Fruit fly (Drosophila melanogaster) whole organism, embryonic: ENCODE data around the gene lectin-37Db.

Source experiments
- Aef1 ChIP-seq: fragments of 200-800 bp; sonication (Bioruptor generic); IDR thresholded peaks from 3 replicates; pipeline ENCODE4 v1.3.6; 2022; ENCODE audit warnings: missing biosample characterization, missing genetic modification characterization
- Bteb2 ChIP-seq: fragments of 200-800 bp; sonication (Bioruptor generic); optimal IDR thresholded peaks from 2 replicates; lab custom pipeline; 2016; ENCODE audit warnings: missing biosample characterization, missing genetic modification characterization
- CG11456 ChIP-seq: fragments of 200-800 bp; sonication (Bioruptor generic); IDR thresholded peaks from 3 replicates; pipeline ENCODE4 v1.3.6; 2022; ENCODE audit warnings: missing biosample characterization, missing genetic modification characterization
- CG11695 ChIP-seq: fragments of 200-800 bp; sonication (Bioruptor generic); IDR thresholded peaks from 3 replicates; pipeline ENCODE4 v1.3.6; 2022; ENCODE audit warnings: missing biosample characterization, missing genetic modification characterization
- CG1529 ChIP-seq: fragments of 200-800 bp; sonication (Bioruptor generic); optimal IDR thresholded peaks from 3 replicates; lab custom pipeline; 2018; ENCODE audit warnings: missing biosample characterization, missing genetic modification characterization
- CG18476 ChIP-seq: fragments of 200-800 bp; sonication (Bioruptor generic); optimal IDR thresholded peaks from 2 replicates; lab custom pipeline; 2016; ENCODE audit warnings: missing biosample characterization, mild to moderate bottlenecking, missing genetic modification characterization
- CG18619 ChIP-seq: fragments of 200-800 bp; sonication (Bioruptor generic); optimal IDR thresholded peaks from 3 replicates; lab custom pipeline; 2017; ENCODE audit warnings: missing biosample characterization, mild to moderate bottlenecking, missing genetic modification characterization
- CG2875 ChIP-seq: fragments of 200-800 bp; sonication (Bioruptor generic); optimal IDR thresholded peaks from 2 replicates; lab custom pipeline; 2017; ENCODE audit warnings: missing biosample characterization, mild to moderate bottlenecking, missing genetic modification characterization, missing genetic modification reagents
- CG2889 ChIP-seq: fragments of 200-800 bp; sonication (Bioruptor generic); IDR thresholded peaks from 3 replicates; pipeline ENCODE4 v1.3.6; 2022; ENCODE audit warnings: missing biosample characterization, missing genetic modification characterization
- CG30020 ChIP-seq: fragments of 200-800 bp; optimal IDR thresholded peaks from 2 replicates; lab custom pipeline; 2019; ENCODE audit warnings: missing biosample characterization, mild to moderate bottlenecking, missing genetic modification characterization, moderate library complexity
- CG30403 ChIP-seq: fragments of 200-800 bp; sonication (Bioruptor generic); optimal IDR thresholded peaks from 3 replicates; lab custom pipeline; 2016; ENCODE audit warnings: missing biosample characterization, missing genetic modification characterization
- CG3407 ChIP-seq: fragments of 200-800 bp; sonication (Bioruptor generic); optimal IDR thresholded peaks from 2 replicates; lab custom pipeline; 2018; ENCODE audit warnings: missing biosample characterization, mild to moderate bottlenecking, missing genetic modification characterization
- CG3838 ChIP-seq: fragments of 200-800 bp; sonication (Bioruptor generic); optimal IDR thresholded peaks from 3 replicates; lab custom pipeline; 2016; ENCODE audit warnings: missing biosample characterization, missing genetic modification characterization
- CG4730 ChIP-seq: fragments of 200-800 bp; sonication (Bioruptor generic); IDR thresholded peaks from 2 replicates; pipeline ENCODE4 v1.3.6; 2022; ENCODE audit warnings: missing biosample characterization, missing genetic modification characterization
- CG8290 ChIP-seq, 3 experiments: fragments of 200-800 bp; sonication (Bioruptor generic); optimal IDR thresholded peaks; 2 replicates each; lab custom pipeline; 2016 to 2019; ENCODE audit warnings: missing biosample characterization in 3 of 3, missing genetic modification characterization in 3 of 3, mild to moderate bottlenecking in 2 of 3, moderate library complexity in 1 of 3
- D ChIP-seq, 2 experiments: fragments of 200-800 bp in 1 of 2; fragments of >200 bp in 1 of 2; sonication (Bioruptor generic) in 1 of 2; optimal IDR thresholded peaks; 2 replicates in 1 of 2; 3 replicates in 1 of 2; lab custom pipeline; 2017; ENCODE audit warnings: mild to moderate bottlenecking in 1 of 2, missing biosample characterization in 1 of 2, missing genetic modification characterization in 1 of 2, missing genetic modification reagents in 1 of 2
- Dbx ChIP-seq: fragments of 200-800 bp; sonication (Bioruptor generic); IDR thresholded peaks from 3 replicates; pipeline ENCODE4 v1.3.6; 2022; ENCODE audit warnings: missing biosample characterization, missing genetic modification characterization
- Dp ChIP-seq: fragments of 200-800 bp; sonication (Bioruptor generic); optimal IDR thresholded peaks from 2 replicates; lab custom pipeline; 2018; ENCODE audit warnings: missing biosample characterization, mild to moderate bottlenecking, missing genetic modification characterization, moderate library complexity
- E2f2 ChIP-seq: fragments of 200-800 bp; sonication (Bioruptor generic); IDR thresholded peaks from 2 replicates; pipeline ENCODE4 v1.3.6; 2022; ENCODE audit warnings: missing biosample characterization, missing genetic modification characterization
- Eip74EF ChIP-seq, 2 experiments: fragments of 200-800 bp in 1 of 2; fragments of >200 bp in 1 of 2; sonication (Bioruptor generic) in 1 of 2; optimal IDR thresholded peaks; 2 replicates each; lab custom pipeline; 2017 to 2019; ENCODE audit warnings: missing biosample characterization in 2 of 2, missing genetic modification characterization in 2 of 2, mild to moderate bottlenecking in 1 of 2, moderate library complexity in 1 of 2
- Gug ChIP-seq: fragments of 200-800 bp; sonication (Bioruptor generic); IDR thresholded peaks from 4 replicates; pipeline ENCODE4 v1.3.6; 2022; ENCODE audit warnings: missing biosample characterization, missing genetic modification characterization
- H15 ChIP-seq: fragments of 200-800 bp; sonication (Bioruptor generic); IDR thresholded peaks from 3 replicates; pipeline ENCODE4 v1.3.6; 2022; ENCODE audit warnings: missing biosample characterization, missing genetic modification characterization
- Hmr ChIP-seq: fragments of 200-800 bp; sonication (Bioruptor generic); optimal IDR thresholded peaks from 3 replicates; lab custom pipeline; 2017; ENCODE audit warnings: mild to moderate bottlenecking, missing biosample characterization, missing genetic modification reagents, missing genetic modification characterization
- Lpt ChIP-seq: fragments of >200 bp; optimal IDR thresholded peaks from 2 replicates; lab custom pipeline; 2018; ENCODE audit warnings: missing biosample characterization, missing genetic modification characterization
- Mad ChIP-seq: fragments of 200-800 bp; sonication (Bioruptor generic); optimal IDR thresholded peaks from 2 replicates; lab custom pipeline; 2016; ENCODE audit warnings: missing biosample characterization, missing genetic modification characterization
- Med ChIP-seq: fragments of 200-800 bp; sonication (Bioruptor generic); peaks from one replicate; lab custom pipeline; 2016; ENCODE audit warnings: missing biosample characterization, missing genetic modification characterization, mild to moderate bottlenecking, inconsistent platforms, moderate library complexity
- NC2α ChIP-seq: fragments of 200-800 bp; sonication (Bioruptor generic); optimal IDR thresholded peaks from 2 replicates; lab custom pipeline; 2016; ENCODE audit warnings: missing biosample characterization, missing genetic modification characterization
- Nf-YC ChIP-seq: fragments of 200-800 bp; optimal IDR thresholded peaks from 3 replicates; lab custom pipeline; 2019; ENCODE audit warnings: missing biosample characterization, mild to moderate bottlenecking, missing genetic modification characterization, moderate library complexity
- Pdp1 ChIP-seq, 2 experiments: fragments of 200-800 bp; sonication (Bioruptor generic); optimal IDR thresholded peaks; 3 replicates each; lab custom pipeline; 2016; ENCODE audit warnings: missing biosample characterization in 2 of 2, missing genetic modification characterization in 2 of 2, mild to moderate bottlenecking in 1 of 2, moderate library complexity in 1 of 2
- Rfx ChIP-seq: fragments of 200-800 bp; sonication (Bioruptor generic); IDR thresholded peaks from 2 replicates; pipeline ENCODE4 v1.3.6; 2022; ENCODE audit warnings: missing biosample characterization, missing genetic modification characterization
- Stat92E ChIP-seq, 3 experiments: fragments of >200 bp in 2 of 3; fragments of 200-800 bp in 1 of 3; sonication (Bioruptor generic) in 1 of 3; optimal IDR thresholded peaks; 2 replicates each; lab custom pipeline; 2017 to 2019; ENCODE audit warnings: missing biosample characterization in 3 of 3, missing genetic modification characterization in 3 of 3, mild to moderate bottlenecking in 1 of 3, moderate library complexity in 1 of 3
- Taf1 ChIP-seq: fragments of 200-800 bp; sonication (Bioruptor generic); IDR thresholded peaks from 2 replicates; pipeline ENCODE4 v1.3.6; 2022; ENCODE audit warnings: missing biosample characterization, missing genetic modification characterization
- bowl ChIP-seq: fragments of 200-800 bp; sonication (Bioruptor generic); IDR thresholded peaks from 2 replicates; pipeline ENCODE4 v1.3.6; 2022; ENCODE audit warnings: missing biosample characterization, missing genetic modification characterization
- cad ChIP-seq: fragments of >200 bp; optimal IDR thresholded peaks from 2 replicates; lab custom pipeline; 2017; ENCODE audit warnings: missing biosample characterization, missing genetic modification characterization
- ci ChIP-seq: fragments of 200-800 bp; sonication (Bioruptor generic); IDR thresholded peaks from 3 replicates; pipeline ENCODE4 v1.3.6; 2022; ENCODE audit warnings: missing biosample characterization, missing genetic modification characterization
- da ChIP-seq: fragments of 200-800 bp; sonication (Bioruptor generic); optimal IDR thresholded peaks from 2 replicates; lab custom pipeline; 2016; ENCODE audit warnings: missing biosample characterization, missing genetic modification characterization
- dimm ChIP-seq: fragments of 200-800 bp; sonication (Bioruptor generic); IDR thresholded peaks from 2 replicates; pipeline ENCODE4 v1.3.6; 2022; ENCODE audit warnings: missing biosample characterization, missing genetic modification characterization
- emc ChIP-seq: fragments of 200-800 bp; sonication (Bioruptor generic); optimal IDR thresholded peaks from 2 replicates; lab custom pipeline; 2016; ENCODE audit warnings: missing biosample characterization, missing genetic modification characterization
- gce ChIP-seq: fragments of 200-800 bp; sonication (Bioruptor generic); IDR thresholded peaks from 3 replicates; pipeline ENCODE4 v1.3.6; 2022; ENCODE audit warnings: missing biosample characterization, missing genetic modification characterization
- hkb ChIP-seq, 2 experiments: fragments of 200-800 bp in 1 of 2; fragments of >200 bp in 1 of 2; sonication (Bioruptor generic) in 1 of 2; IDR thresholded peaks in 1 of 2; optimal IDR thresholded peaks in 1 of 2; 2 replicates each; pipeline versions ENCODE4 v1.3.6 to Lab custom; 2017 to 2022; ENCODE audit warnings: missing biosample characterization in 1 of 2, missing genetic modification characterization in 1 of 2
- hth ChIP-seq: fragments of >200 bp; optimal IDR thresholded peaks from 2 replicates; lab custom pipeline; 2017; ENCODE audit warnings: inconsistent platforms
- insv ChIP-seq, 2 experiments: fragments of 200-800 bp; sonication (Bioruptor generic); optimal IDR thresholded peaks; 3 replicates each; lab custom pipeline; 2016 to 2018; ENCODE audit warnings: missing biosample characterization in 2 of 2, missing genetic modification characterization in 2 of 2
- lilli ChIP-seq: fragments of 200-800 bp; sonication (Bioruptor generic); optimal IDR thresholded peaks from 3 replicates; lab custom pipeline; 2016; ENCODE audit warnings: missing biosample characterization, missing genetic modification characterization
- lmd ChIP-seq: fragments of 200-800 bp; sonication (Bioruptor generic); IDR thresholded peaks from 2 replicates; pipeline ENCODE4 v1.3.6; 2022; ENCODE audit warnings: missing biosample characterization, missing genetic modification characterization
- phol ChIP-seq: fragments of 200-800 bp; sonication (Bioruptor generic); optimal IDR thresholded peaks from 3 replicates; lab custom pipeline; 2018; ENCODE audit warnings: missing biosample characterization, mild to moderate bottlenecking, missing genetic modification characterization, moderate library complexity
- psq ChIP-seq: fragments of 200-800 bp; sonication (Bioruptor generic); optimal IDR thresholded peaks from 2 replicates; lab custom pipeline; 2017; ENCODE audit warnings: missing biosample characterization, missing genetic modification characterization
- repo ChIP-seq: fragments of 200-800 bp; sonication (Bioruptor generic); optimal IDR thresholded peaks from 2 replicates; lab custom pipeline; 2016; ENCODE audit warnings: missing biosample characterization, missing genetic modification characterization
- sug ChIP-seq: fragments of 200-800 bp; optimal IDR thresholded peaks from 2 replicates; lab custom pipeline; 2019; ENCODE audit warnings: missing biosample characterization, mild to moderate bottlenecking, missing genetic modification characterization, moderate library complexity
- tin ChIP-seq: fragments of 200-800 bp; sonication (Bioruptor generic); optimal IDR thresholded peaks from 3 replicates; lab custom pipeline; 2016; ENCODE audit warnings: missing biosample characterization, missing genetic modification characterization

lectin-37Db gene

DNA sequence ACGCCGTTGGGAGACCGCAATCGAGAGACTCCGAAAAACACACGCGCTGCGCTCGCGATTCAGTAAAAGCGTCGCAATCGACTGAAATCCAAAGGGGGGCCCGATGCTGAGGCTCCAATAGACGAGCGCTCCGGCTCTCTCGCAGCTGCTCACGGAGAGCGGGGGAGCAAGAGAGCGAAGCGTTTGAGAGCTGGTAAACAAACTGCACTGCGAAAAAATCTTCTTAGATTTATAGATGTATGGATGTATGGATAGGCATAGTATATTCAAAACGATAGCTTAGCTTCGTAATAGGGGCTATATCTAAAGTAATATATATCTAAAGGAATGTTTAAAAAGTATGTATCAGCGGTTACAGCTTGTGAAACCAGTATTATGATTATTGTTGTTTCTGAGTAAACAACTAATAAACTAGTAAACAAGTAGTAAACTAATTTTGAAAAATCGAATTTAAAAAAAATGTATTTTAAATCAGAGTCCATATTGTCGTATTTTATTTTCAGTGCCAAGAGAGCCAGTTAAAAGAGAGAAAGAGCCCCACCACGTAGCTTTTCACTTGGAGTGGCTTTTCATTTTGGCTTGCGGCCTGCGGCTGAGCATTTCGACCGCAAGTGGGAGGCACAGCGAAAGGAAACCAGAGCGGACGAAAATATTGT lies 4.7 kb downstream of the lectin-37Db start, which contains the start of the genes Alp12 and CG13085 (continued):
- TF ChIP-seq CG11695 (GFP tag; lab: Robert Waterston, UW) (peak; percentile 98), Stat92E (GFP tag; optimal IDR thresholded peaks at IDR 0.05; lab: Kevin White, UChicago) (peak in 1 of 3 experiments; percentile 93), Rfx (GFP tag; lab: Robert Waterston, UW) (peak; percentile 95), CG3407 (GFP tag; lab: Kevin White, UChicago) (peak; percentile 96), Dbx (peak; percentile 96), Aef1 (peak; percentile 93), Gug (GFP tag; lab: Robert Waterston, UW) (peak; percentile 91), CG18476 (GFP tag; lab: Kevin White, UChicago) (peak; percentile 96), gce (GFP tag; lab: Robert Waterston, UW) (no peak; the same call in 1 of the 3 replicates), CG11456 (GFP tag; lab: Robert Waterston, UW) (peak; percentile 90), D (optimal IDR thresholded peaks at IDR 0.05; lab: Kevin White, UChicago) (no peak), D (GFP tag; optimal IDR thresholded peaks at IDR 0.05; lab: Kevin White, UChicago) (peak; percentile 98), Nf-YC (tag; lab: Kevin White, UChicago) (peak; percentile 95), CG8290 (GFP tag; optimal IDR thresholded peaks at IDR 0.05; lab: Kevin White, UChicago) (peak; percentile 95), CG8290 (tag; optimal IDR thresholded peaks at IDR 0.05; lab: Kevin White, UChicago) (peak; percentile 86 to 88), E2f2 (GFP tag; lab: Robert Waterston, UW) (peak; percentile 85), Bteb2 (GFP tag; lab: Kevin White, UChicago) (peak; percentile 96), da (GFP tag; lab: Kevin White, UChicago) (peak; percentile 80), Med (GFP tag; lab: Kevin White, UChicago) (peak; percentile 97), hth (lab: Kevin White, UChicago) (no peak), Lpt (GFP tag; lab: Kevin White, UChicago) (no peak), Taf1 (GFP tag; lab: Robert Waterston, UW) (peak; percentile 90), repo (GFP tag; lab: Kevin White, UChicago) (peak; percentile 85), CG2875 (GFP tag; lab: Kevin White, UChicago) (peak; percentile 98), sug (tag; lab: Kevin White, UChicago) (peak; percentile 98), cad (GFP tag; lab: Kevin White, UChicago) (no peak), Pdp1 (GFP tag; optimal IDR thresholded peaks at IDR 0.05; lab: Kevin White, UChicago) (peak; percentile 93 to 95), phol (tag; lab: Kevin White, UChicago) (peak; percentile 98), H15 (GFP tag; lab: Robert Waterston, UW) (peak; percentile 92), lmd (GFP tag; lab: Robert Waterston, UW) (peak; percentile 98), CG4730 (GFP tag; lab: Robert Waterston, UW) (peak; percentile 94), Dp (GFP tag; lab: Kevin White, UChicago) (peak; percentile 31), NC2α (GFP tag; lab: Kevin White, UChicago) (peak; percentile 84), bowl (GFP tag; lab: Robert Waterston, UW) (peak; percentile 86), CG3838 (GFP tag; lab: Kevin White, UChicago) (peak; percentile 90), hkb (optimal IDR thresholded peaks at IDR 0.05; lab: Kevin White, UChicago) (no peak), hkb (GFP tag; IDR thresholded peaks at IDR 0.05; lab: Robert Waterston, UW) (peak; percentile 97), lilli (peak; percentile 97), Mad (GFP tag; lab: Kevin White, UChicago) (peak; percentile 95), CG30020 (tag; lab: Kevin White, UChicago) (peak; percentile 88), insv (GFP tag; optimal IDR thresholded peaks at IDR 0.05; lab: Kevin White, UChicago) (peak; percentile 54 to 84), psq (GFP tag; lab: Kevin White, UChicago) (peak; percentile 85), CG18619 (GFP tag; lab: Kevin White, UChicago) (peak; percentile 99), CG30403 (peak; percentile 99), Eip74EF (GFP tag; optimal IDR thresholded peaks at IDR 0.05; lab: Kevin White, UChicago) (peak in 1 of 2 experiments; percentile 98), emc (GFP tag; lab: Kevin White, UChicago) (peak; percentile 86), dimm (peak; percentile 87), CG2889 (GFP tag; lab: Robert Waterston, UW) (peak; percentile 95), Hmr (GFP tag; lab: Kevin White, UChicago) (peak; percentile 99), ci (GFP tag; lab: Robert Waterston, UW) (peak; percentile 93), tin (GFP tag; lab: Kevin White, UChicago) (peak; percentile 96), CG1529 (GFP tag; lab: Kevin White, UChicago) (peak; percentile 98)
